Fruit fly (Drosophila melanogaster) whole organism, wandering third instar larva: ENCODE measurements around the gene CG13305.
A peak's percentile ranks its signal among the peaks of the same experiment; 100 is the strongest.

Experiments
- CG32264 ChIP-seq: fragments of 200-800 bp; sonication (Bioruptor generic); optimal IDR thresholded peaks from 2 replicates; lab custom pipeline; 2016; ENCODE audit warnings: missing biosample characterization, missing genetic modification characterization
- CG9705 ChIP-seq: fragments of 200-800 bp; sonication (Bioruptor generic); optimal IDR thresholded peaks from 2 replicates; lab custom pipeline; 2018; ENCODE audit warnings: missing biosample characterization, mild to moderate bottlenecking, missing genetic modification characterization
- CrebA ChIP-seq: fragments of 200-800 bp; sonication (Bioruptor generic); optimal IDR thresholded peaks from 2 replicates; lab custom pipeline; 2016; ENCODE audit warnings: missing biosample characterization, mild to moderate bottlenecking, missing genetic modification characterization, borderline replicate concordance
- Dif ChIP-seq: fragments of 200-275, 200-300 bp; sonication (Bioruptor generic); optimal IDR thresholded peaks from 2 replicates; lab custom pipeline; 2018; ENCODE audit warnings: missing biosample characterization, missing genetic modification characterization; ENCODE audit not compliant: partially characterized antibody
- Hnf4 ChIP-seq: fragments of 200-800 bp; sonication (Bioruptor generic); optimal IDR thresholded peaks from 2 replicates; lab custom pipeline; 2016; ENCODE audit warnings: missing biosample characterization, mild to moderate bottlenecking, missing genetic modification characterization
- Myc ChIP-seq: fragments of >200 bp; optimal IDR thresholded peaks from 2 replicates; lab custom pipeline; 2017
- dl ChIP-seq, 2 experiments: fragments of 175-275, 200-275 bp in 1 of 2; fragments of 200-275 bp in 1 of 2; sonication (Bioruptor generic); optimal IDR thresholded peaks; lab custom pipeline; 2018; ENCODE audit warnings: mild to moderate bottlenecking in 2 of 2, missing biosample characterization in 2 of 2, missing genetic modification characterization in 2 of 2, moderate library complexity in 2 of 2; ENCODE audit not compliant: partially characterized antibody in 2 of 2, insufficient read depth in 1 of 2
- dmrt93B ChIP-seq: fragments of 200-800 bp; sonication (Bioruptor generic); optimal IDR thresholded peaks from 2 replicates; lab custom pipeline; 2018; ENCODE audit warnings: missing biosample characterization, mild to moderate bottlenecking, missing genetic modification characterization
- ey ChIP-seq: fragments of 200-800 bp; sonication (Bioruptor generic); optimal IDR thresholded peaks from 2 replicates; lab custom pipeline; 2016; ENCODE audit warnings: missing biosample characterization, missing genetic modification characterization
- h ChIP-seq: fragments of 200-800 bp; sonication (Bioruptor generic); optimal IDR thresholded peaks from 3 replicates; lab custom pipeline; 2016; ENCODE audit warnings: missing biosample characterization, mild to moderate bottlenecking, missing genetic modification characterization
- pan ChIP-seq: fragments of >200 bp; optimal IDR thresholded peaks from 2 replicates; lab custom pipeline; 2017
- tai ChIP-seq: sonication (Bioruptor generic); optimal IDR thresholded peaks from 2 replicates; lab custom pipeline; 2016; ENCODE audit warnings: missing biosample characterization, missing genetic modification characterization

DNA sequence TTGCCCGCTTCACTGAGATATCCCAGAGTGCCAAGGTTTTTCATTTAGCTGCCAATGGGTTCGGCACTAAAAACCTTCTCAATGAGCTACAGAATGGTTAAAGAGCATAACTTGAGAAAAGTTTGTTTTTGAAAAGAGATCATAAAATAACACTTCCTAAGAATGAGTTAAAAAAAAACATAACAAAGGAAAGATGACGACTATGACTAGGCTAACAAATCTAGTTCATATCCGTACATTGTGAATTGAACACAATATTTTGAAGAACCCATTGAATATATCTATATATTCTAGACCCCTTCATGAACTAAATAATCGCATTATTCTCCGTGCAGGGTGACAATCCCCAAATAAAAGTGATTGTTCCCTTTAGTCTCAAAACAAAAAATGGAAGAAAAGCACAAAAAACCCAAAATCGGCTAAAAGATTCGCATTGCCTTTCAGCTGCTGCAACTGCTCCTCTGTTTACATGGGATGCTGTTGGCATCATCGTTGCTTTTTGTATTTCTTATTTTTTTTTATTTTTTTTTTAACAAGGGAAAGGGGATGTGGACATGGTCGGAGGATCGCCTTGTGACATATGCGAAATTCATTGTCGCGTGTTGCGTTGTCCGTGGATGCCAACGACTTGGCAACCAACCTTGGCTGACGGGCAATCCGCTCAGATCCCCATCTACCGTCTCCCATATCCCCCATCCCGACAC is 10.3 kb upstream of the CG13305 start:
- no peak for TF ChIP-seq Dif (GFP tag; lab: Kevin White, UChicago)
- TF ChIP-seq dmrt93B (GFP tag; lab: Kevin White, UChicago), result peak; percentile 94
- TF ChIP-seq tai (GFP tag; lab: Kevin White, UChicago), result no peak
- peak; percentile 73 for TF ChIP-seq CG9705 (GFP tag; lab: Kevin White, UChicago)
- TF ChIP-seq CrebA (GFP tag; lab: Kevin White, UChicago), result no peak
- peak; percentile 62 for TF ChIP-seq Hnf4 (GFP tag; lab: Kevin White, UChicago)
- TF ChIP-seq Myc (lab: Kevin White, UChicago), result peak; percentile 2
- peak; percentile 90 for TF ChIP-seq ey (GFP tag; lab: Kevin White, UChicago)
- peak; percentile 92 for TF ChIP-seq h
- TF ChIP-seq dl (GFP tag; optimal IDR thresholded peaks at IDR 0.05; lab: Kevin White, UChicago; ENCODE audit: insufficient read depth in 1 of 2, partially characterized antibody in 2 of 2), result no peak
- TF ChIP-seq pan, result no peak
- peak; percentile 65 for TF ChIP-seq CG32264 (GFP tag; lab: Kevin White, UChicago)
